Worm (Caenorhabditis elegans): ENCODE results near the gene C14B9.2.

ce11 chrIII:8142217-8142616 is 8.8 kb downstream of the C14B9.2 start:
- TF ChIP-seq C34B4.2 (tag; optimal IDR thresholded peaks at IDR 0.05) (no peak), fkh-10 (GFP tag; optimal IDR thresholded peaks at IDR 0.05) (no peak), F16B12.6 (tag; optimal IDR thresholded peaks at IDR 0.05) (no peak), aly-2 (tag; optimal IDR thresholded peaks at IDR 0.05) (no peak), pax-3 (tag; optimal IDR thresholded peaks at IDR 0.05) (no peak), nhr-77 (tag; optimal IDR thresholded peaks at IDR 0.05) (no peak), nhr-28 (tag; optimal IDR thresholded peaks at IDR 0.05) (no peak), lsy-2 (tag; optimal IDR thresholded peaks at IDR 0.05) (no peak), mep-1 (tag; optimal IDR thresholded peaks at IDR 0.05) (no peak), snu-23 (GFP tag; optimal IDR thresholded peaks at IDR 0.05) (no peak), pqm-1 (tag; optimal IDR thresholded peaks at IDR 0.05) (no peak), nhr-11 (tag; optimal IDR thresholded peaks at IDR 0.05) (no peak)

Data from whole organism, L1 larva.